Fruit fly (Drosophila melanogaster): ENCODE measurements around the gene CG34241.

The CG34241 gene

DNA sequence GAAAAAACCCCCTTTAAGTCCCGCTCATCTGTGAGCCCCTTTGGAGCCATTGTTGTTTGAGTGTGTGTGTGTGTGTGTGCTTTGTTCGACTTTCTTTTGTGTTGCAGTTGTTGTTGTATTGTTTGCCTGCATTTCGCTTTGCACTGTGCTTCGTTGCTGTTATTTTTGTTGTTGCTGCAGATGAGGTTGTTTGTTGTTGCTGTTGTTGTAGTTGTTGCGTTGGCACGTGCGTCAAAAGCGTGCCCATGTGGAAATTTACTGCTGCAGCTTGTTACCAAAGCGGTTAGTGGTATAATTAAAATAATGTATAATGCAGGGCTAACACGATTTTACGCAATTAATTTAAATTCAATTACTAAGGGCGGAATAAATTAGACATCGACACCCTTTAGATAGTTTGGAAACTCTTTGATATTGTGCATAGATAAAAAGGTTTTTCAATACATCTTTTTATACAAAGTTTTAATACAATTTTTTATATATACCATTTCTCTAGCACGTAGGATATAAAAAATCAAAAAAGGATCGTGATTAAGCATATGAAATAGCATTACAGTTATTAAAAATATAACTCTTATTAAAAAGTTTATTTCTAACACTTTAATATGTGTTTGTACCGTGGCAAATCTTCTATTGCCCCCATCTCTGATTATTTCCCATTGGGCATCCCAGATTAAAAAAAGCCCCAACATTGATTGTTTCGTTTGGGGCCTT, 37.4 kb upstream of the CG34241 start (continued):
- TF ChIP-seq CG15601 (tag; optimal IDR thresholded peaks at IDR 0.05): no peak
- TF ChIP-seq fru (optimal IDR thresholded peaks at IDR 0.05): no peak
- TF ChIP-seq bsh (GFP tag; optimal IDR thresholded peaks at IDR 0.05): no peak
- TF ChIP-seq Hr51 (GFP tag; optimal IDR thresholded peaks at IDR 0.05): peak in 1 of 2 experiments; percentile 13
- TF ChIP-seq hb (GFP tag; IDR thresholded peaks at IDR 0.05; ENCODE audit: partially characterized antibody): no peak
- no peak for TF ChIP-seq HmgD (GFP tag; optimal IDR thresholded peaks at IDR 0.05)
- no peak for TF ChIP-seq Elba2 (GFP tag; optimal IDR thresholded peaks at IDR 0.05)
- no peak for TF ChIP-seq CkIIα-i1 (GFP tag; IDR thresholded peaks at IDR 0.05)
- TF ChIP-seq ro (GFP tag; IDR thresholded peaks at IDR 0.05): no peak
- no peak for TF ChIP-seq gcm (GFP tag; optimal IDR thresholded peaks at IDR 0.05)
- no peak for TF ChIP-seq mam (GFP tag; optimal IDR thresholded peaks at IDR 0.05)
- peak; percentile 23 for TF ChIP-seq CG12769 (tag; optimal IDR thresholded peaks at IDR 0.05)
- TF ChIP-seq gfzf (GFP tag; optimal IDR thresholded peaks at IDR 0.05): no peak
- no peak for TF ChIP-seq Ptx1 (GFP tag; IDR thresholded peaks at IDR 0.05)
- TF ChIP-seq Hmx (GFP tag; optimal IDR thresholded peaks at IDR 0.05): no peak
- no peak for TF ChIP-seq CG33213 (GFP tag; optimal IDR thresholded peaks at IDR 0.05)
- TF ChIP-seq CG13624 (GFP tag; optimal IDR thresholded peaks at IDR 0.05): no peak
- TF ChIP-seq sd (tag; optimal IDR thresholded peaks at IDR 0.05): no peak
- no peak for TF ChIP-seq stc (GFP tag; IDR thresholded peaks at IDR 0.05)
- TF ChIP-seq CG6689 (GFP tag; IDR thresholded peaks at IDR 0.05): no peak
- TF ChIP-seq en (GFP tag; optimal IDR thresholded peaks at IDR 0.05): no peak
- no peak for TF ChIP-seq CG2889 (GFP tag; IDR thresholded peaks at IDR 0.05)
- TF ChIP-seq wor (GFP tag; IDR thresholded peaks at IDR 0.05): no peak
- TF ChIP-seq trem (tag; optimal IDR thresholded peaks at IDR 0.05): no peak
- TF ChIP-seq CG10979 (tag; optimal IDR thresholded peaks at IDR 0.05): peak; percentile 9
- TF ChIP-seq Nf-YA (GFP tag; IDR thresholded peaks at IDR 0.05): no peak
- TF ChIP-seq seq (GFP tag; IDR thresholded peaks at IDR 0.05): no peak
- no peak for TF ChIP-seq CG10462 (GFP tag; optimal IDR thresholded peaks at IDR 0.05)
- no peak for TF ChIP-seq CG4404 (GFP tag; IDR thresholded peaks at IDR 0.05)
- no peak for TF ChIP-seq vfl (GFP tag; optimal IDR thresholded peaks at IDR 0.05)
- TF ChIP-seq sens (GFP tag): peak; percentile 44
- TF ChIP-seq CG6272 (GFP tag; IDR thresholded peaks at IDR 0.05): 0 out of 2 replicates have a peak, but pooled peaks have one; percentile 12
- TF ChIP-seq Doc3 (GFP tag; IDR thresholded peaks at IDR 0.05; ENCODE audit: partially characterized antibody): no peak
- no peak for TF ChIP-seq Fer2 (tag; optimal IDR thresholded peaks at IDR 0.05)
- no peak for TF ChIP-seq CG1233 (GFP tag; optimal IDR thresholded peaks at IDR 0.05)
- TF ChIP-seq tio (GFP tag; optimal IDR thresholded peaks at IDR 0.05): no peak
- no peak for TF ChIP-seq crc (GFP tag; optimal IDR thresholded peaks at IDR 0.05)
- no peak for TF ChIP-seq fu2 (GFP tag; optimal IDR thresholded peaks at IDR 0.05)
- TF ChIP-seq Sry-β (GFP tag; optimal IDR thresholded peaks at IDR 0.05): no peak
- TF ChIP-seq bbx (GFP tag; IDR thresholded peaks at IDR 0.05; ENCODE audit: partially characterized antibody): no peak
- TF ChIP-seq CG9876 (GFP tag; optimal IDR thresholded peaks at IDR 0.05): no peak
- TF ChIP-seq D (optimal IDR thresholded peaks at IDR 0.05): no peak
- peak; percentile 11 for TF ChIP-seq D (GFP tag; optimal IDR thresholded peaks at IDR 0.05)
- no peak for TF ChIP-seq NC2β (GFP tag; optimal IDR thresholded peaks at IDR 0.05)
- no peak for TF ChIP-seq CG12391 (tag; optimal IDR thresholded peaks at IDR 0.05)
- TF ChIP-seq HLH54F (GFP tag; optimal IDR thresholded peaks at IDR 0.05): no peak
- TF ChIP-seq CG7357 (GFP tag; IDR thresholded peaks at IDR 0.05): no peak
- TF ChIP-seq CG16863 (GFP tag; optimal IDR thresholded peaks at IDR 0.05): no peak
- no peak for TF ChIP-seq CG2129 (GFP tag; IDR thresholded peaks at IDR 0.05; ENCODE audit: partially characterized antibody)
- no peak for TF ChIP-seq zen2 (GFP tag; IDR thresholded peaks at IDR 0.05; ENCODE audit: partially characterized antibody)
- no peak for TF ChIP-seq CG12942 (GFP tag; optimal IDR thresholded peaks at IDR 0.05)
